Fruit fly (Drosophila melanogaster): ENCODE measurements around the gene CG9109.
A peak's percentile ranks its signal among the peaks of the same experiment; 100 is the strongest.

The CG9109 gene

DNA sequence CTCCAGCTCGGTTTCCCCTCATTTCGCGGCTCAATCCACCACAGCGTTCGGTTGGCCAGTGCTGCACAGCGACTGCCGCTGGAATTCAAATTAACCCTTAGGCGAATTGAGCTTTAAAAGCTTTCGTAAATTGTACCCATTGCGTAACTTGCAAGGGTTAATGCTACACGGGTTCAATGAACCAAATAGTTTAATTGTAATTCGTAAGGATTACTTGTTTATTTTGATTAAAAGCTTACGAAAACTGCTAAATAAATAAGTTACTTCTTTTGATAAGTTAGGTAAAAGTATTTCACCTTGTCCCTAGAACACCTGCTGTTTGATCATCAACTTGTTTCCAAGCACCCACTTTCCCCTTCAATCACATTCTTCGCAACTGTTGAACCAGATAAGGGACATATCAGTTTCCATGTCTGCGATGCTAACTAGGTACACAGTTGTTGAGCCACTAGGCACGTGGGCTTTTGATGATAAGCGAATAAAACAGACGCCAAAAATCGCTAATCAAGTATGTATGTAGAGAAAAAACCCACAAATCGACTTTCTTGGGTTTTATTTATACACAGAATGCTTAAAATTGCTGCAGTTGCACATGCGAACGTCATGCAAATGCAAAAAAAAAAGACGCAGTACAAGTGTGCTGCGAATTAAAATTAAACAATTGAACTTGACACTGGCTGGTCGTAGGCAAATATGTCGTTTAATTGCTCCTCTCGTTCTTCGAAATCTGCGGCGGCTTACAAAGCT is 11.9 kb upstream of the CG9109 start, which contains the start of gene Pfas (continued):
- TF ChIP-seq CoRest (tag; optimal IDR thresholded peaks at IDR 0.05): peak; percentile 59
- peak; percentile 69 for TF ChIP-seq CG13624 (GFP tag; optimal IDR thresholded peaks at IDR 0.05)
- TF ChIP-seq caup (GFP tag; optimal IDR thresholded peaks at IDR 0.05; ENCODE audit: severe bottlenecking): peak; percentile 79
- peak; percentile 5 for TF ChIP-seq bab2 (GFP tag; optimal IDR thresholded peaks at IDR 0.05)
- peak; percentile 42 for TF ChIP-seq CG7556 (GFP tag; optimal IDR thresholded peaks at IDR 0.05)
- TF ChIP-seq Dad (GFP tag; optimal IDR thresholded peaks at IDR 0.05): peak; percentile 48
- peak; percentile 36 for TF ChIP-seq CG8924 (tag; optimal IDR thresholded peaks at IDR 0.05)
- TF ChIP-seq kni (GFP tag; optimal IDR thresholded peaks at IDR 0.05): peak; percentile 3
- TF ChIP-seq CG6683 (GFP tag; optimal IDR thresholded peaks at IDR 0.05): peak; percentile 55
- TF ChIP-seq Mrtf (GFP tag; IDR thresholded peaks at IDR 0.05): no peak
- TF ChIP-seq CG13296 (GFP tag; optimal IDR thresholded peaks at IDR 0.05): peak; percentile 26
- TF ChIP-seq dysf (GFP tag; IDR thresholded peaks at IDR 0.05): peak; percentile 51; the same call in 2 of the 3 replicates
- TF ChIP-seq CG17328 (GFP tag; IDR thresholded peaks at IDR 0.05): 0 out of 2 replicates have a peak, but pooled peaks have one; percentile 13
- peak; percentile 37 for TF ChIP-seq MBD-R2 (GFP tag; IDR thresholded peaks at IDR 0.05)
- TF ChIP-seq CG17568 (GFP tag; optimal IDR thresholded peaks at IDR 0.05): no peak
- TF ChIP-seq CG4328 (GFP tag; optimal IDR thresholded peaks at IDR 0.05): peak; percentile 27
- TF ChIP-seq CG17912 (GFP tag; optimal IDR thresholded peaks at IDR 0.05): peak; percentile 6
- TF ChIP-seq emc (GFP tag; optimal IDR thresholded peaks at IDR 0.05): peak; percentile 2
- TF ChIP-seq Awh (GFP tag; IDR thresholded peaks at IDR 0.05): no peak
- peak in 1 of 2 experiments; percentile 11 for TF ChIP-seq Hr51 (GFP tag; optimal IDR thresholded peaks at IDR 0.05)
- peak; percentile 6 for TF ChIP-seq CG3407 (GFP tag; optimal IDR thresholded peaks at IDR 0.05)
- TF ChIP-seq CG1792 (GFP tag; optimal IDR thresholded peaks at IDR 0.05): peak; percentile 57
- TF ChIP-seq gce (GFP tag; IDR thresholded peaks at IDR 0.05): 0 out of 3 replicates have a peak, but pooled peaks have one; percentile 30
- peak; percentile 47; the same call in 1 of the 2 replicates for TF ChIP-seq vvl (GFP tag; IDR thresholded peaks at IDR 0.05)
- peak; percentile 39 for TF ChIP-seq CG13424 (tag; optimal IDR thresholded peaks at IDR 0.05)
- peak; percentile 58 for TF ChIP-seq CG1603 (tag; optimal IDR thresholded peaks at IDR 0.05)
- no peak for TF ChIP-seq CG43689 (GFP tag; IDR thresholded peaks at IDR 0.05)
- TF ChIP-seq CG12071 (GFP tag; optimal IDR thresholded peaks at IDR 0.05): peak; percentile 31
- TF ChIP-seq CG10274 (GFP tag; optimal IDR thresholded peaks at IDR 0.05): no peak
- peak; percentile 63 for TF ChIP-seq CG3847 (GFP tag; IDR thresholded peaks at IDR 0.05)
- TF ChIP-seq Sin3A (optimal IDR thresholded peaks at IDR 0.05): no peak
- TF ChIP-seq Xrp1 (GFP tag; IDR thresholded peaks at IDR 0.05): 0 out of 2 replicates have a peak, but pooled peaks have one; percentile 53
- peak; percentile 30 for TF ChIP-seq CG10654 (GFP tag; optimal IDR thresholded peaks at IDR 0.05)
- peak; percentile 55 for TF ChIP-seq ind (GFP tag; optimal IDR thresholded peaks at IDR 0.05)
- TF ChIP-seq CG10209 (GFP tag; optimal IDR thresholded peaks at IDR 0.05): peak; percentile 41
- peak; percentile 77 for TF ChIP-seq CG32532 (GFP tag; IDR thresholded peaks at IDR 0.05)
- TF ChIP-seq exex (tag; optimal IDR thresholded peaks at IDR 0.05): peak; percentile 78
- TF ChIP-seq pan (optimal IDR thresholded peaks at IDR 0.05): no peak
- TF ChIP-seq pan (GFP tag; optimal IDR thresholded peaks at IDR 0.05 in 1 of 2, IDR thresholded peaks at IDR 0.05 in 1 of 2): peak in 1 of 2 experiments; percentile 49
- TF ChIP-seq cwo (GFP tag; optimal IDR thresholded peaks at IDR 0.05): peak; percentile 81
- peak; percentile 45 for TF ChIP-seq kay (GFP tag; optimal IDR thresholded peaks at IDR 0.05)
- TF ChIP-seq tup (GFP tag; optimal IDR thresholded peaks at IDR 0.05): peak; percentile 18
- TF ChIP-seq dm (GFP tag; optimal IDR thresholded peaks at IDR 0.05): peak; percentile 39
- TF ChIP-seq CG18764 (GFP tag; optimal IDR thresholded peaks at IDR 0.05): no peak
- peak; percentile 63 for TF ChIP-seq pho (GFP tag; optimal IDR thresholded peaks at IDR 0.05)
- TF ChIP-seq Bteb2 (GFP tag; optimal IDR thresholded peaks at IDR 0.05): peak; percentile 28
- TF ChIP-seq CG15269 (tag; optimal IDR thresholded peaks at IDR 0.05): peak; percentile 44
- no peak for TF ChIP-seq hbn (GFP tag; IDR thresholded peaks at IDR 0.05; ENCODE audit: partially characterized antibody)
- TF ChIP-seq phol (tag; optimal IDR thresholded peaks at IDR 0.05): peak; percentile 21
